Worm (Caenorhabditis elegans) whole organism, young adult: ENCODE results near the gene C44B7.7.

ENCODE experiments used
- C17E4.6 ChIP-seq: fragments of 200-800 bp; sonication (Bioruptor generic); IDR thresholded peaks from 2 replicates; pipeline ENCODE4 v1.3.6; 2022; ENCODE audit warnings: missing genetic modification reagents, missing genetic modification characterization, missing compliant biosample characterization
- attf-5 ChIP-seq: fragments of 200-800 bp; sonication (Bioruptor generic); optimal IDR thresholded peaks from 2 replicates; lab custom pipeline; 2018; ENCODE audit warnings: mild to moderate bottlenecking, missing genetic modification characterization, missing compliant biosample characterization
- sea-2 ChIP-seq: fragments of 200-800 bp; sonication (Bioruptor generic); IDR thresholded peaks from 2 replicates; pipeline ENCODE4 v1.3.6; 2022; ENCODE audit warnings: missing genetic modification characterization, missing compliant biosample characterization

ce11 chrII:6872493-6872892, 7.5 kb downstream of the C44B7.7 start, which contains the start of gene C44B7.5:
- no peak for TF ChIP-seq C17E4.6 (GFP tag; lab: Robert Waterston, UW)
- TF ChIP-seq attf-5 (GFP tag; lab: Kevin White, UChicago): no peak
- no peak for TF ChIP-seq sea-2 (GFP tag; lab: Robert Waterston, UW)
